Fruit fly (Drosophila melanogaster) whole organism, embryonic: ENCODE data around the gene CG15548.
A peak's percentile ranks its signal among the peaks of the same experiment; 100 is the strongest.

Source experiments
- Antp ChIP-seq: fragments of 200-800 bp; sonication (Bioruptor generic); optimal IDR thresholded peaks from 3 replicates; lab custom pipeline; 2016; ENCODE audit warnings: missing biosample characterization, missing genetic modification characterization
- BEAF-32 ChIP-seq: fragments of 200-800 bp; sonication (Bioruptor generic); optimal IDR thresholded peaks from 3 replicates; lab custom pipeline; 2017; ENCODE audit warnings: missing biosample characterization, missing genetic modification characterization, mild to moderate bottlenecking, moderate library complexity, missing genetic modification reagents
- Bgb ChIP-seq: fragments of 200-800 bp; sonication (Bioruptor generic); IDR thresholded peaks from 2 replicates; pipeline ENCODE4 v1.3.6; 2022; ENCODE audit warnings: missing biosample characterization, missing genetic modification characterization; ENCODE audit not compliant: partially characterized antibody
- CG10267 ChIP-seq: fragments of 200-800 bp; sonication (Bioruptor generic); optimal IDR thresholded peaks from 2 replicates; lab custom pipeline; 2018; ENCODE audit warnings: missing biosample characterization, mild to moderate bottlenecking, missing genetic modification characterization, moderate library complexity
- CG10959 ChIP-seq: fragments of 200-800 bp; sonication (Bioruptor generic); IDR thresholded peaks from 2 replicates; pipeline ENCODE4 v1.3.6; 2022; ENCODE audit warnings: missing biosample characterization, missing genetic modification characterization
- CG11085 ChIP-seq: fragments of 200-800 bp; sonication (Bioruptor generic); IDR thresholded peaks from 2 replicates; pipeline ENCODE4 v1.3.6; 2022; ENCODE audit warnings: missing biosample characterization, missing genetic modification characterization
- CG11504 ChIP-seq: fragments of 200-800 bp; sonication (Bioruptor generic); optimal IDR thresholded peaks from 3 replicates; lab custom pipeline; 2019; ENCODE audit warnings: missing biosample characterization, mild to moderate bottlenecking, missing genetic modification characterization, moderate library complexity
- CG14710 ChIP-seq: fragments of 200-800 bp; sonication (Bioruptor generic); optimal IDR thresholded peaks from 3 replicates; lab custom pipeline; 2019; ENCODE audit warnings: missing biosample characterization, mild to moderate bottlenecking, missing genetic modification characterization, moderate library complexity
- CG15601 ChIP-seq: fragments of 200-800 bp; sonication (Bioruptor generic); optimal IDR thresholded peaks from 3 replicates; lab custom pipeline; 2019; ENCODE audit warnings: missing biosample characterization, mild to moderate bottlenecking, missing genetic modification characterization, moderate library complexity
- CG15696 ChIP-seq: fragments of 200-800 bp; sonication (Bioruptor generic); optimal IDR thresholded peaks from 2 replicates; lab custom pipeline; 2019; ENCODE audit warnings: missing biosample characterization, mild to moderate bottlenecking, missing genetic modification characterization, moderate library complexity
- CG1603 ChIP-seq: fragments of 200-800 bp; sonication (Bioruptor generic); optimal IDR thresholded peaks from 2 replicates; lab custom pipeline; 2019; ENCODE audit warnings: missing biosample characterization, mild to moderate bottlenecking, missing genetic modification characterization, moderate library complexity
- CG16815 ChIP-seq: fragments of 200-800 bp; sonication (Bioruptor generic); optimal IDR thresholded peaks from 3 replicates; lab custom pipeline; 2017; ENCODE audit warnings: missing biosample characterization, mild to moderate bottlenecking, missing genetic modification characterization
- CG17829 ChIP-seq: fragments of 200-800 bp; optimal IDR thresholded peaks from 2 replicates; lab custom pipeline; 2019; ENCODE audit warnings: missing biosample characterization, mild to moderate bottlenecking, missing genetic modification characterization, moderate library complexity
- CG2116 ChIP-seq: fragments of 200-800 bp; sonication (Bioruptor generic); optimal IDR thresholded peaks from 3 replicates; lab custom pipeline; 2018; ENCODE audit warnings: missing biosample characterization, mild to moderate bottlenecking, missing genetic modification characterization
- CG32767 ChIP-seq: fragments of 200-800 bp; sonication (Bioruptor generic); IDR thresholded peaks from 2 replicates; pipeline ENCODE4 v1.3.6; 2022; ENCODE audit warnings: missing biosample characterization, missing genetic modification characterization
- CG32772 ChIP-seq: fragments of 200-800 bp; sonication (Bioruptor generic); IDR thresholded peaks from 2 replicates; pipeline ENCODE4 v1.3.6; 2022; ENCODE audit warnings: missing biosample characterization, missing genetic modification characterization
- CG33557 ChIP-seq: fragments of 200-800 bp; sonication (Bioruptor generic); optimal IDR thresholded peaks from 2 replicates; lab custom pipeline; 2019; ENCODE audit warnings: missing biosample characterization, mild to moderate bottlenecking, missing genetic modification characterization, moderate library complexity
- CG3847 ChIP-seq: fragments of 200-800 bp; sonication (Bioruptor generic); IDR thresholded peaks from 2 replicates; pipeline ENCODE4 v1.3.6; 2022; ENCODE audit warnings: missing biosample characterization, missing genetic modification characterization
- CG6272 ChIP-seq: fragments of 200-800 bp; sonication (Bioruptor generic); IDR thresholded peaks from 2 replicates; pipeline ENCODE4 v1.3.6; 2022; ENCODE audit warnings: missing biosample characterization, missing genetic modification characterization
- CG6791 ChIP-seq: fragments of 200-800 bp; sonication (Bioruptor generic); IDR thresholded peaks from 3 replicates; pipeline ENCODE4 v1.3.6; 2022; ENCODE audit warnings: missing biosample characterization, missing genetic modification characterization; ENCODE audit not compliant: partially characterized antibody
- CTCF ChIP-seq: fragments of 200-800 bp; sonication (Bioruptor generic); optimal IDR thresholded peaks from 2 replicates; lab custom pipeline; 2017; ENCODE audit warnings: missing biosample characterization, mild to moderate bottlenecking, missing genetic modification characterization, moderate library complexity
- D ChIP-seq, 2 experiments: fragments of 200-800 bp in 1 of 2; fragments of >200 bp in 1 of 2; sonication (Bioruptor generic) in 1 of 2; optimal IDR thresholded peaks; 2 replicates in 1 of 2; 3 replicates in 1 of 2; lab custom pipeline; 2017; ENCODE audit warnings: mild to moderate bottlenecking in 1 of 2, missing biosample characterization in 1 of 2, missing genetic modification characterization in 1 of 2, missing genetic modification reagents in 1 of 2
- Dref ChIP-seq: fragments of 200-800 bp; sonication (Bioruptor generic); IDR thresholded peaks from 2 replicates; pipeline ENCODE4 v1.3.6; 2022; ENCODE audit warnings: missing biosample characterization, missing genetic modification characterization
- E2f2 ChIP-seq: fragments of 200-800 bp; sonication (Bioruptor generic); IDR thresholded peaks from 2 replicates; pipeline ENCODE4 v1.3.6; 2022; ENCODE audit warnings: missing biosample characterization, missing genetic modification characterization
- Ets65A ChIP-seq: fragments of 200-800 bp; sonication (Bioruptor generic); peaks from one replicate; lab custom pipeline; 2016; ENCODE audit warnings: missing biosample characterization, missing genetic modification characterization
- HLHmδ ChIP-seq: fragments of 200-800 bp; sonication (Bioruptor generic); optimal IDR thresholded peaks from 2 replicates; lab custom pipeline; 2018; ENCODE audit warnings: missing biosample characterization, mild to moderate bottlenecking, missing genetic modification characterization, moderate library complexity
- HmgD ChIP-seq: fragments of 200-800 bp; sonication (Bioruptor generic); optimal IDR thresholded peaks from 3 replicates; lab custom pipeline; 2016; ENCODE audit warnings: missing biosample characterization, missing genetic modification characterization
- Hmr ChIP-seq: fragments of 200-800 bp; sonication (Bioruptor generic); optimal IDR thresholded peaks from 3 replicates; lab custom pipeline; 2017; ENCODE audit warnings: mild to moderate bottlenecking, missing biosample characterization, missing genetic modification reagents, missing genetic modification characterization
- Hr78 ChIP-seq, 2 experiments: fragments of 200-800 bp in 1 of 2; fragments of >200 bp in 1 of 2; sonication (Bioruptor generic) in 1 of 2; optimal IDR thresholded peaks; 2 replicates each; lab custom pipeline; 2017 to 2019; ENCODE audit warnings: missing biosample characterization in 2 of 2, missing genetic modification characterization in 2 of 2, mild to moderate bottlenecking in 1 of 2, moderate library complexity in 1 of 2
- Lhr ChIP-seq: fragments of 200-800 bp; sonication (Bioruptor generic); optimal IDR thresholded peaks from 3 replicates; lab custom pipeline; 2017; ENCODE audit warnings: mild to moderate bottlenecking, missing biosample characterization, missing genetic modification reagents, missing genetic modification characterization
- Opbp ChIP-seq: fragments of 200-800 bp; sonication (Bioruptor generic); IDR thresholded peaks from 3 replicates; pipeline ENCODE4 v1.3.6; 2022; ENCODE audit warnings: missing biosample characterization, missing genetic modification characterization; ENCODE audit not compliant: partially characterized antibody
- Sry-δ ChIP-seq: fragments of 200-800 bp; sonication (Bioruptor generic); optimal IDR thresholded peaks from 2 replicates; lab custom pipeline; 2016; ENCODE audit warnings: missing biosample characterization, missing genetic modification characterization
- abd-A ChIP-seq: fragments of 200-800 bp; sonication (Bioruptor generic); optimal IDR thresholded peaks from 3 replicates; lab custom pipeline; 2019; ENCODE audit warnings: missing biosample characterization, mild to moderate bottlenecking, missing genetic modification characterization, moderate library complexity
- amos ChIP-seq: fragments of 200-800 bp; sonication (Bioruptor generic); IDR thresholded peaks from 2 replicates; pipeline ENCODE4 v1.3.6; 2022; ENCODE audit warnings: missing biosample characterization, missing genetic modification characterization; ENCODE audit not compliant: partially characterized antibody
- cad ChIP-seq: fragments of >200 bp; optimal IDR thresholded peaks from 2 replicates; lab custom pipeline; 2017; ENCODE audit warnings: missing biosample characterization, missing genetic modification characterization
- gfzf ChIP-seq: fragments of 200-800 bp; sonication (Bioruptor generic); optimal IDR thresholded peaks from 2 replicates; lab custom pipeline; 2016; ENCODE audit warnings: missing biosample characterization, mild to moderate bottlenecking, missing genetic modification characterization, moderate library complexity
- ind ChIP-seq: fragments of 200-800 bp; sonication (Bioruptor generic); optimal IDR thresholded peaks from 3 replicates; lab custom pipeline; 2016; ENCODE audit warnings: missing biosample characterization, missing genetic modification characterization
- insv ChIP-seq, 2 experiments: fragments of 200-800 bp; sonication (Bioruptor generic); optimal IDR thresholded peaks; 3 replicates each; lab custom pipeline; 2016 to 2018; ENCODE audit warnings: missing biosample characterization in 2 of 2, missing genetic modification characterization in 2 of 2
- jigr1 ChIP-seq: fragments of 200-800 bp; sonication (Bioruptor generic); IDR thresholded peaks from 3 replicates; pipeline ENCODE4 v1.3.6; 2022; ENCODE audit warnings: missing biosample characterization, missing genetic modification characterization
- knrl ChIP-seq: fragments of 200-800 bp; sonication (Bioruptor generic); IDR thresholded peaks from 3 replicates; pipeline ENCODE4 v1.3.6; 2022; ENCODE audit warnings: missing biosample characterization, missing genetic modification characterization; ENCODE audit not compliant: partially characterized antibody
- maf-S ChIP-seq: fragments of 200-800 bp; sonication (Bioruptor generic); optimal IDR thresholded peaks from 2 replicates; lab custom pipeline; 2016; ENCODE audit warnings: missing biosample characterization, missing genetic modification characterization
- phol ChIP-seq: fragments of 200-800 bp; sonication (Bioruptor generic); optimal IDR thresholded peaks from 3 replicates; lab custom pipeline; 2018; ENCODE audit warnings: missing biosample characterization, mild to moderate bottlenecking, missing genetic modification characterization, moderate library complexity
- pita ChIP-seq: fragments of 200-800 bp; sonication (Bioruptor generic); optimal IDR thresholded peaks from 2 replicates; lab custom pipeline; 2017; ENCODE audit warnings: missing biosample characterization, mild to moderate bottlenecking, missing genetic modification characterization
- pzg ChIP-seq: fragments of 200-800 bp; sonication (Bioruptor generic); optimal IDR thresholded peaks from 3 replicates; lab custom pipeline; 2018; ENCODE audit warnings: missing biosample characterization, mild to moderate bottlenecking, missing genetic modification characterization, moderate library complexity
- row ChIP-seq: fragments of 200-800 bp; sonication (Bioruptor generic); IDR thresholded peaks from 3 replicates; pipeline ENCODE4 v1.3.6; 2022; ENCODE audit warnings: missing biosample characterization, missing genetic modification characterization
- stwl ChIP-seq: fragments of 200-800 bp; sonication (Bioruptor generic); optimal IDR thresholded peaks from 3 replicates; lab custom pipeline; 2018; ENCODE audit warnings: missing biosample characterization, mild to moderate bottlenecking, missing genetic modification characterization, moderate library complexity
- tgo ChIP-seq: fragments of 200-800 bp; sonication (Bioruptor generic); IDR thresholded peaks from 3 replicates; pipeline ENCODE4 v1.3.6; 2022; ENCODE audit warnings: missing biosample characterization, missing genetic modification characterization
- trem ChIP-seq: fragments of 200-800 bp; optimal IDR thresholded peaks from 3 replicates; lab custom pipeline; 2019; ENCODE audit warnings: missing biosample characterization, mild to moderate bottlenecking, missing genetic modification characterization, moderate library complexity
- zen ChIP-seq: fragments of 200-800 bp; sonication (Bioruptor generic); optimal IDR thresholded peaks from 3 replicates; lab custom pipeline; 2018; ENCODE audit warnings: missing biosample characterization, mild to moderate bottlenecking, missing genetic modification characterization, moderate library complexity

The CG15548 gene

DNA sequence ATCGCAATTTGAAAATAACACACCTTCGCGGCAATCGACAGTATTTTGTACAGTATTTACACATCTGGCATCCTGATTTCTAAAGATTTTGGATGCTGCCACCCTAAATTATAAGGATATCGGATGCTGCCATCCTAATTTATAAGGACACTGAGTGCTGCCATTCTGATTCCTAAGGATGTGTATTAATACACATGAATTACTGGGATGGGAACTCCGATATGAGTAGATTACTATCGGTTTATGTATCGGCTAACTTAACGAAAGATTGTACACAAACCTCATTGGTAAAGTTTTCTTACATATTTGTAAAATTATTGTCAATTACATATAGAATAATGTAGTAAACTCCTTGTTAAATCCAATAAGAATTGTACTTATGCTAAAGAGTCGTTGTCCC is 13.1 kb upstream of the CG15548 start:
- TF ChIP-seq Sry-δ (GFP tag; lab: Kevin White, UChicago) (peak; percentile 47), CG6791 (GFP tag; lab: Robert Waterston, UW) (peak; percentile 53; the same call in 2 of the 3 replicates), gfzf (peak; percentile 15), trem (tag; lab: Kevin White, UChicago) (peak; percentile 62), CG16815 (GFP tag; lab: Kevin White, UChicago) (no peak), Bgb (GFP tag; lab: Robert Waterston, UW) (peak; percentile 34; the same call in 1 of the 2 replicates), tgo (GFP tag; lab: Robert Waterston, UW) (no peak), CG11085 (GFP tag; lab: Robert Waterston, UW) (no peak), E2f2 (GFP tag; lab: Robert Waterston, UW) (peak; percentile 84), CG17829 (tag; lab: Kevin White, UChicago) (peak; percentile 15), zen (tag; lab: Kevin White, UChicago) (peak; percentile 63), CG10267 (tag; lab: Kevin White, UChicago) (peak; percentile 56), CG32767 (GFP tag; lab: Robert Waterston, UW) (no peak), CG32772 (no peak), Lhr (GFP tag; lab: Kevin White, UChicago) (peak; percentile 78), D (optimal IDR thresholded peaks at IDR 0.05; lab: Kevin White, UChicago) (no peak), D (GFP tag; optimal IDR thresholded peaks at IDR 0.05; lab: Kevin White, UChicago) (no peak), BEAF-32 (peak; percentile 27), row (GFP tag; lab: Robert Waterston, UW) (no peak), CG10959 (GFP tag; lab: Robert Waterston, UW) (no peak), CTCF (GFP tag; lab: Kevin White, UChicago) (peak; percentile 82), CG6272 (GFP tag; lab: Robert Waterston, UW) (no peak), HmgD (GFP tag; lab: Kevin White, UChicago) (peak; percentile 41), CG2116 (GFP tag; lab: Kevin White, UChicago) (peak; percentile 47), Antp (no peak), pzg (peak; percentile 48), Dref (GFP tag; lab: Robert Waterston, UW) (0 out of 2 replicates have a peak, but pooled peaks have one; percentile 25), Hmr (GFP tag; lab: Kevin White, UChicago) (peak; percentile 48), maf-S (GFP tag; lab: Kevin White, UChicago) (no peak), jigr1 (GFP tag; lab: Robert Waterston, UW) (no peak), pita (GFP tag; lab: Kevin White, UChicago) (peak; percentile 95), Ets65A (GFP tag; lab: Kevin White, UChicago) (peak; percentile 61), CG1603 (tag; lab: Kevin White, UChicago) (peak; percentile 39), Hr78 (GFP tag; optimal IDR thresholded peaks at IDR 0.05; lab: Kevin White, UChicago) (no peak), ind (GFP tag; lab: Kevin White, UChicago) (no peak), cad (GFP tag; lab: Kevin White, UChicago) (no peak), CG15696 (tag; lab: Kevin White, UChicago) (peak; percentile 5), HLHmδ (GFP tag; lab: Kevin White, UChicago) (no peak), CG11504 (tag; lab: Kevin White, UChicago) (peak; percentile 20), CG14710 (tag; lab: Kevin White, UChicago) (peak; percentile 54), CG33557 (GFP tag; lab: Kevin White, UChicago) (no peak), insv (GFP tag; optimal IDR thresholded peaks at IDR 0.05; lab: Kevin White, UChicago) (peak; percentile 81 to 99), abd-A (tag; lab: Kevin White, UChicago) (peak; percentile 14), CG15601 (tag; lab: Kevin White, UChicago) (peak; percentile 48), knrl (GFP tag; lab: Robert Waterston, UW) (peak; percentile 49; the same call in 2 of the 3 replicates), CG3847 (GFP tag; lab: Robert Waterston, UW) (peak; percentile 47; the same call in 1 of the 2 replicates), stwl (peak; percentile 77), phol (peak; percentile 22), Opbp (GFP tag; lab: Robert Waterston, UW) (0 out of 3 replicates have a peak, but pooled peaks have one; percentile 6), amos (GFP tag; lab: Robert Waterston, UW) (peak; percentile 63; the same call in 1 of the 2 replicates)
